Fruit fly (Drosophila melanogaster): Measurements from ENCODE around the gene CG18789.

The CG18789 gene

dm6 chr2L:11949917-11950316 is 45.3 kb downstream of the CG18789 start (continued):
- TF ChIP-seq hbn (GFP tag; IDR thresholded peaks at IDR 0.05; ENCODE audit: partially characterized antibody) (no peak), CG11695 (GFP tag; IDR thresholded peaks at IDR 0.05) (0 out of 3 replicates have a peak, but pooled peaks have one; percentile 35), yki (optimal IDR thresholded peaks at IDR 0.05) (no peak), sc (optimal IDR thresholded peaks at IDR 0.05) (no peak), sc (GFP tag; optimal IDR thresholded peaks at IDR 0.05) (peak; percentile 6), CG4404 (GFP tag; IDR thresholded peaks at IDR 0.05) (peak; percentile 42; the same call in 1 of the 2 replicates), jigr1 (GFP tag; IDR thresholded peaks at IDR 0.05) (no peak), Sin3A (optimal IDR thresholded peaks at IDR 0.05) (no peak), gcm (GFP tag; optimal IDR thresholded peaks at IDR 0.05) (no peak), CG1529 (GFP tag; optimal IDR thresholded peaks at IDR 0.05) (peak; percentile 36), pum (GFP tag; optimal IDR thresholded peaks at IDR 0.05) (peak; percentile 11), CG11093 (GFP tag; IDR thresholded peaks at IDR 0.05) (no peak), ab (GFP tag; optimal IDR thresholded peaks at IDR 0.05) (no peak), wdn (GFP tag; IDR thresholded peaks at IDR 0.05) (peak; percentile 18; the same call in 1 of the 2 replicates), Chrac-16 (GFP tag; optimal IDR thresholded peaks at IDR 0.05) (peak; percentile 47), btn (GFP tag; optimal IDR thresholded peaks at IDR 0.05) (no peak), lov (optimal IDR thresholded peaks at IDR 0.05) (no peak), lov (GFP tag; IDR thresholded peaks at IDR 0.05) (peak; percentile 74; the same call in 2 of the 3 replicates), bowl (GFP tag; IDR thresholded peaks at IDR 0.05) (no peak), Hr3 (GFP tag; optimal IDR thresholded peaks at IDR 0.05) (no peak), CG17385 (GFP tag; optimal IDR thresholded peaks at IDR 0.05) (peak; percentile 27), CG3065 (GFP tag; optimal IDR thresholded peaks at IDR 0.05) (no peak), CG9932 (GFP tag; IDR thresholded peaks at IDR 0.05) (no peak), CG18011 (GFP tag; optimal IDR thresholded peaks at IDR 0.05) (no peak), CG13624 (GFP tag; optimal IDR thresholded peaks at IDR 0.05) (no peak), mam (GFP tag; optimal IDR thresholded peaks at IDR 0.05) (no peak), CG8924 (tag; optimal IDR thresholded peaks at IDR 0.05) (peak; percentile 48), CG7987 (GFP tag; optimal IDR thresholded peaks at IDR 0.05) (no peak), Dek (tag; optimal IDR thresholded peaks at IDR 0.05) (no peak), CG10274 (GFP tag; optimal IDR thresholded peaks at IDR 0.05) (no peak), CG11085 (GFP tag; IDR thresholded peaks at IDR 0.05) (no peak), sob (GFP tag; IDR thresholded peaks at IDR 0.05) (peak; percentile 60; the same call in 1 of the 2 replicates), toy (GFP tag; IDR thresholded peaks at IDR 0.05) (no peak), Dll (GFP tag; IDR thresholded peaks at IDR 0.05; ENCODE audit: partially characterized antibody) (no peak), Poxn (GFP tag; IDR thresholded peaks at IDR 0.05) (no peak), Opbp (GFP tag; IDR thresholded peaks at IDR 0.05; ENCODE audit: partially characterized antibody) (no peak), CG1602 (GFP tag; optimal IDR thresholded peaks at IDR 0.05) (peak; percentile 18), CoRest (tag; optimal IDR thresholded peaks at IDR 0.05) (peak; percentile 37), HmgZ (tag; optimal IDR thresholded peaks at IDR 0.05) (no peak), Elba2 (GFP tag; optimal IDR thresholded peaks at IDR 0.05) (peak; percentile 37), sr (GFP tag; IDR thresholded peaks at IDR 0.05) (no peak), stc (GFP tag; IDR thresholded peaks at IDR 0.05) (peak; percentile 34; the same call in 1 of the 2 replicates), CG10543 (GFP tag; optimal IDR thresholded peaks at IDR 0.05) (no peak), CG12104 (GFP tag; optimal IDR thresholded peaks at IDR 0.05) (peak; percentile 4), CG2199 (GFP tag; IDR thresholded peaks at IDR 0.05) (no peak), HLH4C (GFP tag; IDR thresholded peaks at IDR 0.05; ENCODE audit: partially characterized antibody) (no peak), CG3838 (GFP tag; optimal IDR thresholded peaks at IDR 0.05) (no peak), chm (GFP tag; IDR thresholded peaks at IDR 0.05) (0 out of 2 replicates have a peak, but pooled peaks have one; percentile 36), Usf (GFP tag; optimal IDR thresholded peaks at IDR 0.05) (peak; percentile 0), Ssrp (tag; optimal IDR thresholded peaks at IDR 0.05) (peak; percentile 55), gro (GFP tag; optimal IDR thresholded peaks at IDR 0.05) (no peak), CG43689 (GFP tag; IDR thresholded peaks at IDR 0.05) (no peak), CG1024 (GFP tag; IDR thresholded peaks at IDR 0.05) (peak; percentile 30; the same call in 1 of the 2 replicates)
